Worm (Caenorhabditis elegans): Measurements from ENCODE around the gene morc-1.

DNA sequence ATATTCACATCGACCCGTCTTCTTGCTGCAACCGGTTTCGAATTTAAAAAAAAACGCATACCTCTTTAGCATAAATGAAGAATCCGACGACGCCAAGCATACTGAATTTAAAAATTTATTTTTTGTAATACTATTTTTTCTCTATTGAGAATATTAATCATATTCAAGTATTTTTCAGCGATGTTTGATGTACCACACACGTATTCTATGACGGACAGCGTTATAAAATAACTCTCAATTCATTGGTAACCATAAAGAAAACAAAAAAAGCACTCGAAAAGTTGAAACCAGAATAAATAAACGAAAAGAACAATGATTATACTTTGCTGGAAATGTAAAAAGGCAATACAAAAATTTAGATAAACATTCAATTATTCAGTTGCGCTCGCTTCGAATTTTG is 47.2 kb downstream of the morc-1 start, which contains the start of gene T10F2.5:
- TF ChIP-seq nhr-237 (tag; optimal IDR thresholded peaks at IDR 0.05) (no peak), aly-2 (tag; optimal IDR thresholded peaks at IDR 0.05) (no peak)
